Fruit fly (Drosophila melanogaster) whole organism, embryonic: ENCODE results near the gene Ada2a.

ENCODE experiments used
- CG17802 ChIP-seq: fragments of 200-800 bp; sonication (Bioruptor generic); optimal IDR thresholded peaks from 2 replicates; lab custom pipeline; 2018; ENCODE audit warnings: missing biosample characterization, mild to moderate bottlenecking, missing genetic modification characterization, moderate library complexity
- CG2116 ChIP-seq: fragments of 200-800 bp; sonication (Bioruptor generic); optimal IDR thresholded peaks from 3 replicates; lab custom pipeline; 2018; ENCODE audit warnings: missing biosample characterization, mild to moderate bottlenecking, missing genetic modification characterization

dm6 chr3R:18296737-18297136, 41.5 kb upstream of the Ada2a start:
- TF ChIP-seq CG2116 (GFP tag; lab: Kevin White, UChicago) (no peak), CG17802 (tag; lab: Kevin White, UChicago) (no peak)
